Worm (Caenorhabditis elegans): Measurements from ENCODE around the gene Y73F8A.35.
"Not testable (repeated sequence)": the region's sequence is repeated elsewhere in the genome, so short reads cannot be mapped to it uniquely, and the experiment has no call there.

Gene Y73F8A.35

ce11 chrIV:15559065-15559464 lies 19.3 kb upstream of the Y73F8A.35 start:
- TF ChIP-seq med-1 (GFP tag; optimal IDR thresholded peaks at IDR 0.05; ENCODE audit: insufficient read depth) (no peak), T22C8.4 (GFP tag; IDR thresholded peaks at IDR 0.05) (peak; percentile 19; the same call in 1 of the 2 replicates), ztf-29 (GFP tag; IDR thresholded peaks at IDR 0.05) (no peak)

DNA sequence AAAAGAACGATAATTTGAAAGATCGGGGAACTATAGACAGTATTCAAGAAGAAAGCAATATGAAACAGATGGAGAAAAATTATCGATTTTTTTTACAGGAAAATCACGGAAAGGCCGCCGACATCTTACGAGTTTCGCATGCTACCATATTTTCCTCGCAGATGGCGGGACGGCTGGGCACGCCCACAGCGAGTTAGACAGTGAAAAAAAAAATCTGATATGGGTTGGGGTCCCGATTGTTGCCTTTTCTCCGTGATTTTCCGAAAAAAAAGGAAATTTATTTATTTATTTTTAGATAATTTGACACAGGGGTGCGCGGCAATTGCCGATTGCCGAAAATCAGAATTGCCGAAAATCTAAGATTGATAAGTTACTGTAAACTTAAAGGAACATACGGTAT lies 15.0 kb upstream of the Y73F8A.35 start:
- TF ChIP-seq T22C8.4 (GFP tag; IDR thresholded peaks at IDR 0.05) (peak; percentile 42; the same call in 1 of the 2 replicates), ztf-29 (GFP tag; IDR thresholded peaks at IDR 0.05) (no peak), flt-1 (GFP tag; IDR thresholded peaks at IDR 0.05) (no peak)

- no peak for TF ChIP-seq T22C8.4 (GFP tag; IDR thresholded peaks at IDR 0.05)
- no peak for TF ChIP-seq ztf-23 (GFP tag; IDR thresholded peaks at IDR 0.05)
- TF ChIP-seq klf-2 (GFP tag; conservative IDR thresholded peaks at IDR 0.05): no peak
- TF ChIP-seq med-1 (GFP tag; optimal IDR thresholded peaks at IDR 0.05; ENCODE audit: insufficient read depth): no peak
- no peak for TF ChIP-seq tab-1 (GFP tag; IDR thresholded peaks at IDR 0.05)
- TF ChIP-seq ztf-29 (GFP tag; IDR thresholded peaks at IDR 0.05): no peak
Measured at ce11 chrIV:15537338-15537737, 2.4 kb downstream of the Y73F8A.35 start.

DNA sequence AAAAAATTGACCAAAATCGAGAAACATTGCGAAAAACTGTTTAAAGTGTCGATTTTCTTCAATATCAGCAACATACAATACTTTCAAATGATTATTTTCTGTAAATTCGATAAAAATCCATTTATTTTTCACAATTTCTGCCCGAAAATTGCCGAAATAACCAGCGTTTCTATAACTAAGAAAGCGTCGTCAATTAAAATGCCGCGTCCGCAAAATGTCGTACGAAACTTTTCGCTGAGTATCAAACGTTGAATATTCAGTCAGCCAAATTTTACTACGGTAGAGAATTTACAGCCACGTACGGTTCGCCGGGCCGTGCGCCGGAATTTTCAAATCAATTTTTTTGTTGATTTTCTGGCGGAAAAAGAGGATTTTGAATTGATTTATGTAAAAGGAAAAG lies 9.3 kb downstream of the Y73F8A.35 start:
- TF ChIP-seq ztf-23 (GFP tag; IDR thresholded peaks at IDR 0.05): 0 out of 2 replicates have a peak, but pooled peaks have one; percentile 28

DNA sequence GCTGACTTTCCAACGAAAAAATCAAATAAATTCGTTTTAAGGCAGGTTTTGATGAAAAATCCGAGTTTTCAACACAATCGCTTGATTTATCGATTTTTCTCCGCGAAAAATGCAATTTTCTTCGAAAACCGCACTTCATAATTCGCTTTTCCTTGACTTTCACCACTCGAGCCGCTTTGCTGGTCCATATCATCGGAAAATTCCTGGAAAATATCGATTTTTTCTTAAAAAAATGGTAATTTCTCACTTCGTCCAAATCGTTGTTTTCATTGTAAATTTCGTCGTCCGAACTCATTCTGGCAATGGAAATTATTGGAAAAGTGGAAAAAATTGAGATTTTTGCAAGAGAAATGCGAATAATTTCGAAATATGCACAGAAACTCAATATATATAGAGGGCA lies 11.5 kb downstream of the Y73F8A.35 start, which contains the start of gene ari-1.4:
Gene ari-1.4, minus strand, starts transcription at position 295 of the 400 bp plus-strand sequence.
- no peak for TF ChIP-seq klf-2 (GFP tag; conservative IDR thresholded peaks at IDR 0.05)
- TF ChIP-seq T22C8.4 (GFP tag; IDR thresholded peaks at IDR 0.05): peak; percentile 25; the same call in 1 of the 2 replicates

DNA sequence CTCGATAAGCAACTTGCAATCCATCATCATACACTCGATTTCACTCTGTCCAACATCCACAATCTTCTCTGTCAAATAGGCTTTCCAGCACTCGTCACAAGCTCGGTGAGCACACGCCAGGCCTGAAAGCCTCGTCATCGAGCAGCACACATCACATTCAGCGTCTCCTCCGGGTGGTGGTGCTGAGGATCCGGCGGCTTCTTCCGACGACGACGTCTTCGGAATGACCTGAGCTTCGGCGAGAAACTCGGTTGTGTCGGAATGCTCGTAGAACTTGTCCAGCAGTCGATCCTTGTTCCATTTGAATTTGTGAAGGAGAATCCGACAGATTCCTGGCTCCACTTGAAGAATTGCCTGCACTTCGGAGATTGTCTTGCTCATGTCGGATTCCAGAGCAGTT lies 12.5 kb downstream of the Y73F8A.35 start:
- TF ChIP-seq ztf-23 (GFP tag; IDR thresholded peaks at IDR 0.05) (no peak), ztf-29 (GFP tag; IDR thresholded peaks at IDR 0.05) (no peak), cog-1 (tag; optimal IDR thresholded peaks at IDR 0.05) (no peak), tab-1 (GFP tag; IDR thresholded peaks at IDR 0.05) (no peak), T22C8.4 (GFP tag; IDR thresholded peaks at IDR 0.05) (no peak), med-1 (GFP tag; optimal IDR thresholded peaks at IDR 0.05; ENCODE audit: insufficient read depth) (no peak), ref-1 (GFP tag; conservative IDR thresholded peaks at IDR 0.05) (no peak), klf-2 (GFP tag; conservative IDR thresholded peaks at IDR 0.05) (no peak), flt-1 (GFP tag; IDR thresholded peaks at IDR 0.05) (no peak)

DNA sequence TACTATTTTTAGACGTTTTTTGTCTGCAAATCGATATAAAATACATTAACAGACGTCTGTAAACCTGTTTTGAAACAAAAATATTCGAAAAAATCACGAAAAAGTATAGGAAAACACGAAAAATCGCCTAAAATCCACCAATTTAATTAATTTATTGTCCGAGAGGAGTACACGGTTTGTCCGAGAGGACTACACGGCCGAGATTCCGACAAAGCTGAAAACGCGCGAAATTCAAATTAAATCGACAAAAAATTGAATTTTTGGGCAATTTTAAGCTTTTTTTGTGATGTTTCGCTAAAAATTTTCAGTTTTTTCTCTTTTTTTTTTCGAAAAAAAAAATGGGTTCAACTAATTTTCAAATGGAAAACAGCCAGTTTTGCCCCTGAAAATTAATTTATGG lies 13.3 kb downstream of the Y73F8A.35 start:
- TF ChIP-seq ztf-23 (GFP tag; IDR thresholded peaks at IDR 0.05) (0 out of 2 replicates have a peak, but pooled peaks have one; percentile 12), cog-1 (tag; optimal IDR thresholded peaks at IDR 0.05) (no peak), ref-1 (GFP tag; conservative IDR thresholded peaks at IDR 0.05) (no peak)

DNA sequence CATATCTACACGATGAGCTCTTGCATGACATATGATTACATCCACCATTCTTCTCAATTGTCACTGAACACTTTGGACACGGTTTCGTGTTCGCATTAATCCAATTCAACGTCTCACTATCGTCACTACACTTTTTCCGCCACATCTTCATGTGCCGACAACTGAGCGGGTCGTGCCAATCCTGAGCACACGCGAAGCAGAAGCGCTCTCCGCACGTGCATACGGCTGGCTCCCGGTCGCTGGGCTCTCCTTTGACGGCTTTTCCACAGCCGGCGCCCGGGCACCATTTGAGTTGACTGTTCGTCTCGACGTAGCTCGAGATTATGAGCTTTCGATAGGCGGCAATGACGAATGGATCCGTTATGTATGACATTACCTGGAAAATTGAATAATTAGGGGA lies 14.0 kb downstream of the Y73F8A.35 start:
- TF ChIP-seq flt-1 (GFP tag; IDR thresholded peaks at IDR 0.05): no peak
- no peak for TF ChIP-seq ztf-23 (GFP tag; IDR thresholded peaks at IDR 0.05)
- no peak for TF ChIP-seq med-1 (GFP tag; optimal IDR thresholded peaks at IDR 0.05; ENCODE audit: insufficient read depth)
- no peak for TF ChIP-seq T22C8.4 (GFP tag; IDR thresholded peaks at IDR 0.05)
- no peak for TF ChIP-seq ztf-29 (GFP tag; IDR thresholded peaks at IDR 0.05)
- TF ChIP-seq ref-1 (GFP tag; conservative IDR thresholded peaks at IDR 0.05): no peak
- TF ChIP-seq cog-1 (tag; optimal IDR thresholded peaks at IDR 0.05): no peak
- no peak for TF ChIP-seq klf-2 (GFP tag; conservative IDR thresholded peaks at IDR 0.05)
- TF ChIP-seq tab-1 (GFP tag; IDR thresholded peaks at IDR 0.05): no peak

DNA sequence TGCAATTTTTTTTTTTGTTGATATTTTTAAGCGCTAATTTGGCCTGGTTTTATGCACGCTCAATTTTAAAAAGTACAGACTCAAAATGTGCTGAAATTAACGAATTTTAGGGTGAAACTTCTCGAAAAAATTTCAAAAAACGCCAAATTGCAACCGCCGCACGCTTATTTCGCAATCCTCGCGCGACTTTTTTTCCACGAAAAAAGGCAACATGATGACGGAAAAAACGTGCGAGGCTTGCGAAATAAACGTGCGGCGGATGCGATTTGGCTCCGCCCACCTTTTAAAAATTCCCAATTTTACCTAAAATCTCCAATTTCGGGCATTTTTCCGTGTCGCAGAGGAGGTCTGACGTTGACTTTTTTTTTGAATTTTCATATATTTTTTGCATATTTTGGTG lies 14.8 kb downstream of the Y73F8A.35 start:
- TF ChIP-seq tab-1 (GFP tag; IDR thresholded peaks at IDR 0.05): 0 out of 2 replicates have a peak, but pooled peaks have one; percentile 27
- TF ChIP-seq T22C8.4 (GFP tag; IDR thresholded peaks at IDR 0.05): no peak

DNA sequence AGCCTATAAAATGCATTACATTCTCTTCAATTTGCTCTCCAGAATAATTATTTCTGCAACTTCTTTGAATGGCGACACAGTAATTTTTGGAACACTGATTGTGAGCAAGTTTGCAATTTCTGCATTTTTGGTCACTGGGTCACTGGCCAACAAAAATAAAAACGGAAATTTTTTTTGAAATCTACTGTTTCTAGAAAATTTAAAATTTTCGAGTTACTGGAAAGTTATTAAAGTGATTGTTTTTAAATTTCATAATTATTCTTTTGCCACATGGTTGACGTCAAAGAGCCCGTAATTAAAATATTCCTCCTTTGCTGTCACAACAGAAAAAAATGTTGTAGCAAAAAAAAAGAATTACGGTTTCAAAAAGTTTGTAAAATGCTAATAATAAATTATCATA lies 16.0 kb downstream of the Y73F8A.35 start:
- no peak for TF ChIP-seq T22C8.4 (GFP tag; IDR thresholded peaks at IDR 0.05)
- no peak for TF ChIP-seq tab-1 (GFP tag; IDR thresholded peaks at IDR 0.05)
- no peak for TF ChIP-seq cog-1 (tag; optimal IDR thresholded peaks at IDR 0.05)
- TF ChIP-seq med-1 (GFP tag; optimal IDR thresholded peaks at IDR 0.05; ENCODE audit: insufficient read depth): no peak

- TF ChIP-seq klf-2 (GFP tag; conservative IDR thresholded peaks at IDR 0.05); T22C8.4 (GFP tag; IDR thresholded peaks at IDR 0.05); ztf-23 (GFP tag; IDR thresholded peaks at IDR 0.05): not testable (repeated sequence)
Measured at ce11 chrIV:15521342-15521741, 18.4 kb downstream of the Y73F8A.35 start, which contains the start of gene Y73F8A.32. Gene Y73F8A.32, minus strand, starts transcription at chrIV:15521442.

DNA sequence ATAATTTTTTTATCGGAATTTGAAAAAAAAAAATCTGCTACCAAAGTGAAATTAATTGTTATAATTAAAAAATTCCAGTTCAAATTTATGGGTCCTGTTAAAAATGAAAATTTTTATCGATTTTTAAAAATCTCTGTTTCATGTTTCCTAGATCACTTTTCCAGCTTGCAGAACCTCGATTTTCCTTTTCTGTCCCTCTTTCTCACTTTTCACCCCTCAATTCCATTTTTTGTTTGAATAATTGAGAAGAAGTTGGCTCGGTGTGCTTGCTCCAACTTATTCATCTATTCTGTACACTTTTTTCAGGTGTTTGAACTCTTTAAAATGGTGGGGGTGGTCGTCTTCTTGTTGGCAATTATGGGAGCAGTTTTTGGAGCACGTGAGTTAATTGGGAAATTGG lies 42.5 kb downstream of the Y73F8A.35 start, which contains the start of gene acr-24:
Gene acr-24, plus strand, starts transcription at position 301 of the 400 bp plus-strand sequence.
- TF ChIP-seq med-1 (GFP tag; optimal IDR thresholded peaks at IDR 0.05; ENCODE audit: insufficient read depth): no peak
- TF ChIP-seq tab-1 (GFP tag; IDR thresholded peaks at IDR 0.05): no peak
- TF ChIP-seq T22C8.4 (GFP tag; IDR thresholded peaks at IDR 0.05): no peak
- no peak for TF ChIP-seq klf-2 (GFP tag; conservative IDR thresholded peaks at IDR 0.05)
- TF ChIP-seq ref-1 (GFP tag; conservative IDR thresholded peaks at IDR 0.05): no peak
- no peak for TF ChIP-seq cog-1 (tag; optimal IDR thresholded peaks at IDR 0.05)
- no peak for TF ChIP-seq ztf-29 (GFP tag; IDR thresholded peaks at IDR 0.05)
- no peak for TF ChIP-seq flt-1 (GFP tag; IDR thresholded peaks at IDR 0.05)
- no peak for TF ChIP-seq ztf-23 (GFP tag; IDR thresholded peaks at IDR 0.05)
